Fruit fly (Drosophila melanogaster): ENCODE measurements around the gene Brf.

The Brf gene

DNA sequence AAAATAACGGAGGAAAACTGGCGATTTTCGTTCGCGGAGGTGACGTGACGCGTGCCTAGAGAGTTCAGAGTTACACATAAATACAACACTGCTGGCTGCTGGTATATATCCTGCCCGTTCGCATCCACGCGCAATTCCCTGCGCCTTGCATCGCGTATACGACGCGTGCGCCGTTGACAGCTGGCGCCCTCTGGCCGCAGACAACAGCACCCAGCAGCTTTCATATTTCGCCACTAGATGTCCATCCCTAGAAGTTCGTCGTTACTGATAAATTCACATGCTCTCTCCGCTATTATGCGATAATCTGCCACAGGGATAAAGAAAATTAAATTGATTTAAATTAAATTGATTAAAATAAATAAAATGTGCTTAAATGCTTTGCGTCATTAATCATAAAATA lies 11.3 kb upstream of the Brf start, which contains the start of gene Sur-8 (continued):
- TF ChIP-seq Max (GFP tag; optimal IDR thresholded peaks at IDR 0.05) (no peak), CG12659 (GFP tag; optimal IDR thresholded peaks at IDR 0.05) (peak; percentile 65), fd96Cb (tag; optimal IDR thresholded peaks at IDR 0.05) (peak; percentile 1), CG18262 (tag; optimal IDR thresholded peaks at IDR 0.05) (no peak), CG4707 (GFP tag; optimal IDR thresholded peaks at IDR 0.05) (no peak), Drgx (GFP tag; IDR thresholded peaks at IDR 0.05) (no peak), ato (GFP tag; IDR thresholded peaks at IDR 0.05; ENCODE audit: partially characterized antibody) (no peak), tio (GFP tag; optimal IDR thresholded peaks at IDR 0.05) (peak; percentile 17), tll (GFP tag; optimal IDR thresholded peaks at IDR 0.05) (no peak), CG12104 (GFP tag; optimal IDR thresholded peaks at IDR 0.05) (no peak), B-H1 (GFP tag; IDR thresholded peaks at IDR 0.05) (peak; percentile 19; the same call in 1 of the 3 replicates), CTCF (GFP tag; optimal IDR thresholded peaks at IDR 0.05) (peak; percentile 98), CG18764 (GFP tag; optimal IDR thresholded peaks at IDR 0.05) (peak; percentile 27), CkIIα-i1 (GFP tag; IDR thresholded peaks at IDR 0.05) (no peak), bowl (GFP tag; IDR thresholded peaks at IDR 0.05) (0 out of 2 replicates have a peak, but pooled peaks have one; percentile 5), sqz (GFP tag; optimal IDR thresholded peaks at IDR 0.05) (no peak), CG9727 (GFP tag; optimal IDR thresholded peaks at IDR 0.05) (peak; percentile 33), CG18599 (GFP tag; optimal IDR thresholded peaks at IDR 0.05) (peak; percentile 47), usp (GFP tag; optimal IDR thresholded peaks at IDR 0.05) (no peak), grau (tag; optimal IDR thresholded peaks at IDR 0.05) (peak; percentile 63), grn (GFP tag; optimal IDR thresholded peaks at IDR 0.05) (peak; percentile 8), CG32532 (GFP tag; IDR thresholded peaks at IDR 0.05) (peak; percentile 95), tna (GFP tag; IDR thresholded peaks at IDR 0.05; ENCODE audit: partially characterized antibody) (0 out of 2 replicates have a peak, but pooled peaks have one; percentile 20), CG17385 (GFP tag; optimal IDR thresholded peaks at IDR 0.05) (peak; percentile 35), Ssrp (tag; optimal IDR thresholded peaks at IDR 0.05) (no peak), CG10147 (GFP tag; optimal IDR thresholded peaks at IDR 0.05) (no peak), gce (GFP tag; IDR thresholded peaks at IDR 0.05) (0 out of 3 replicates have a peak, but pooled peaks have one; percentile 15), HHEX (GFP tag; optimal IDR thresholded peaks at IDR 0.05) (peak; percentile 71), Hey (tag; optimal IDR thresholded peaks at IDR 0.05) (no peak), CG10267 (tag; optimal IDR thresholded peaks at IDR 0.05) (peak; percentile 24), CG1024 (GFP tag; IDR thresholded peaks at IDR 0.05) (peak; percentile 80), Side (GFP tag; optimal IDR thresholded peaks at IDR 0.05) (peak; percentile 2), CG16815 (GFP tag; optimal IDR thresholded peaks at IDR 0.05) (peak; percentile 14), repo (GFP tag; optimal IDR thresholded peaks at IDR 0.05) (peak; percentile 25), cato (GFP tag; optimal IDR thresholded peaks at IDR 0.05; ENCODE audit: borderline replicate concordance) (no peak), Ada2b (GFP tag; IDR thresholded peaks at IDR 0.05) (peak; percentile 69), Nf-YC (tag; optimal IDR thresholded peaks at IDR 0.05) (peak; percentile 50), Bdp1 (GFP tag; optimal IDR thresholded peaks at IDR 0.05) (peak; percentile 25), eve (GFP tag; optimal IDR thresholded peaks at IDR 0.05) (no peak), NC2α (GFP tag; optimal IDR thresholded peaks at IDR 0.05) (peak; percentile 42), CG6654 (GFP tag; optimal IDR thresholded peaks at IDR 0.05) (peak; percentile 3), CG10274 (GFP tag; optimal IDR thresholded peaks at IDR 0.05) (peak; percentile 45), CG12236 (GFP tag; optimal IDR thresholded peaks at IDR 0.05) (no peak), CG7963 (GFP tag; IDR thresholded peaks at IDR 0.05; ENCODE audit: partially characterized antibody) (no peak), CG17829 (tag; optimal IDR thresholded peaks at IDR 0.05) (peak; percentile 53), CG13287 (GFP tag; IDR thresholded peaks at IDR 0.05; ENCODE audit: partially characterized antibody) (0 out of 2 replicates have a peak, but pooled peaks have one; percentile 27), wdn (GFP tag; IDR thresholded peaks at IDR 0.05) (no peak), ase (GFP tag; IDR thresholded peaks at IDR 0.05) (peak; percentile 61; the same call in 2 of the 3 replicates), Nf-YB (GFP tag; optimal IDR thresholded peaks at IDR 0.05) (no peak), CG31441 (GFP tag; IDR thresholded peaks at IDR 0.05) (peak; percentile 20; the same call in 1 of the 2 replicates), Lim3 (GFP tag; IDR thresholded peaks at IDR 0.05) (no peak)
